Worm (Caenorhabditis elegans) whole organism, young adult: Measurements from ENCODE around the gene T21C9.11.

Experiments
- B0019.2 ChIP-seq: fragments of 200-800 bp; sonication (Bioruptor generic); conservative IDR thresholded peaks from 2 replicates; pipeline ENCODE4 v1.3.6; 2022; ENCODE audit warnings: missing genetic modification reagents, missing genetic modification characterization, missing compliant biosample characterization
- B0336.3 ChIP-seq: fragments of 200-800 bp; sonication (Bioruptor generic); IDR thresholded peaks from 2 replicates; pipeline ENCODE4 v1.3.6; 2022; ENCODE audit warnings: missing genetic modification characterization, missing compliant biosample characterization
- D2030.7 ChIP-seq: fragments of 200-800 bp; sonication (Bioruptor generic); IDR thresholded peaks from 2 replicates; pipeline ENCODE4 v1.3.6; 2022; ENCODE audit warnings: missing genetic modification reagents, missing genetic modification characterization, missing compliant biosample characterization
- F33H1.4 ChIP-seq: fragments of 200-800 bp; sonication (Bioruptor generic); IDR thresholded peaks from 2 replicates; pipeline ENCODE4 v1.3.6; 2022; ENCODE audit warnings: missing genetic modification reagents, missing genetic modification characterization, missing compliant biosample characterization
- F57A8.1 ChIP-seq: fragments of 200-800 bp; sonication (Bioruptor generic); optimal IDR thresholded peaks from 2 replicates; lab custom pipeline; 2018; ENCODE audit warnings: mild to moderate bottlenecking, missing genetic modification characterization, moderate library complexity, missing compliant biosample characterization
- K11D2.4 ChIP-seq: fragments of 200-800 bp; sonication (Bioruptor generic); IDR thresholded peaks from 2 replicates; pipeline ENCODE4 v1.3.6; 2022; ENCODE audit warnings: missing genetic modification reagents, missing genetic modification characterization, missing compliant biosample characterization
- K12H6.12 ChIP-seq: fragments of 200-800 bp; sonication (Bioruptor generic); optimal IDR thresholded peaks from 2 replicates; lab custom pipeline; 2018; ENCODE audit warnings: mild to moderate bottlenecking, missing genetic modification characterization, missing compliant biosample characterization
- Y56A3A.18 ChIP-seq: fragments of 200-800 bp; sonication (Bioruptor generic); IDR thresholded peaks from 2 replicates; pipeline ENCODE4 v1.3.6; 2022; ENCODE audit warnings: missing genetic modification reagents, missing genetic modification characterization, missing compliant biosample characterization
- Y95B8A.8 ChIP-seq: fragments of 200-800 bp; sonication (Bioruptor generic); IDR thresholded peaks from 2 replicates; pipeline ENCODE4 v1.3.6; 2022; ENCODE audit warnings: missing genetic modification reagents, missing genetic modification characterization, missing compliant biosample characterization
- akir-1 ChIP-seq: fragments of 200-800 bp; sonication (Bioruptor generic); optimal IDR thresholded peaks from 2 replicates; lab custom pipeline; 2018; ENCODE audit warnings: mild to moderate bottlenecking, missing genetic modification characterization, moderate library complexity, missing compliant biosample characterization
- aptf-2 ChIP-seq: fragments of 200-800 bp; sonication (Bioruptor generic); conservative IDR thresholded peaks from 2 replicates; pipeline ENCODE4 v1.3.6; 2022; ENCODE audit warnings: missing genetic modification reagents, missing genetic modification characterization, missing compliant biosample characterization
- atf-7 ChIP-seq: sonication (generic microtip); optimal IDR thresholded peaks from 2 replicates; lab custom pipeline; 2017; ENCODE audit warnings: mild to moderate bottlenecking, missing genetic modification characterization, missing compliant biosample characterization
- bed-2 ChIP-seq: fragments of 200-800 bp; sonication (Bioruptor generic); IDR thresholded peaks from 2 replicates; pipeline ENCODE4 v1.3.6; 2022; ENCODE audit warnings: missing genetic modification reagents, missing genetic modification characterization, missing compliant biosample characterization
- ceh-27 ChIP-seq: fragments of 200-800 bp; sonication (Bioruptor generic); optimal IDR thresholded peaks from 2 replicates; lab custom pipeline; 2018; ENCODE audit warnings: mild to moderate bottlenecking, missing genetic modification characterization, moderate library complexity, missing compliant biosample characterization
- dox-1 ChIP-seq: fragments of 200-800 bp; sonication (Bioruptor generic); IDR thresholded peaks from 2 replicates; pipeline ENCODE4 v1.3.6; 2022; ENCODE audit warnings: missing genetic modification reagents, missing genetic modification characterization, missing compliant biosample characterization
- him-1 ChIP-seq: sonication (generic microtip); optimal IDR thresholded peaks from 2 replicates; lab custom pipeline; 2016; ENCODE audit warnings: missing genotype, missing genetic modification reagents, missing genetic modification characterization, missing compliant biosample characterization
- hlh-26 ChIP-seq: fragments of 200-800 bp; sonication (Bioruptor generic); conservative IDR thresholded peaks from 2 replicates; pipeline ENCODE4 v1.3.6; 2022; ENCODE audit warnings: missing genetic modification reagents, missing genetic modification characterization, missing compliant biosample characterization
- hmg-20 ChIP-seq: fragments of 200-800 bp; sonication (Bioruptor generic); IDR thresholded peaks from 2 replicates; pipeline ENCODE4 v1.3.6; 2022; ENCODE audit warnings: missing genetic modification reagents, missing genetic modification characterization, missing compliant biosample characterization
- lin-54 ChIP-seq: fragments of 200-800 bp; sonication (Bioruptor generic); optimal IDR thresholded peaks from 2 replicates; lab custom pipeline; 2018; ENCODE audit warnings: mild to moderate bottlenecking, missing genetic modification characterization, missing compliant biosample characterization
- lir-1 ChIP-seq: fragments of 200-800 bp; sonication (Bioruptor generic); conservative IDR thresholded peaks from 2 replicates; pipeline ENCODE4 v1.3.6; 2022; ENCODE audit warnings: missing genetic modification reagents, missing genetic modification characterization, missing compliant biosample characterization
- madf-3 ChIP-seq: fragments of 200-800 bp; sonication (Bioruptor generic); IDR thresholded peaks from 2 replicates; pipeline ENCODE4 v1.3.6; 2022; ENCODE audit warnings: missing genetic modification reagents, missing genetic modification characterization, missing compliant biosample characterization
- madf-6 ChIP-seq: fragments of 200-800 bp; sonication (Bioruptor generic); IDR thresholded peaks from 2 replicates; pipeline ENCODE4 v1.3.6; 2022; ENCODE audit warnings: missing genetic modification reagents, missing genetic modification characterization, missing compliant biosample characterization
- mel-28 ChIP-seq: sonication (generic microtip); optimal IDR thresholded peaks from 2 replicates; lab custom pipeline; 2016; ENCODE audit warnings: borderline replicate concordance, mild to moderate bottlenecking, missing genetic modification characterization, missing compliant biosample characterization
- nhr-120 ChIP-seq: fragments of 200-800 bp; sonication (Bioruptor generic); IDR thresholded peaks from 2 replicates; pipeline ENCODE4 v1.3.6; 2022; ENCODE audit warnings: missing genetic modification characterization, missing compliant biosample characterization
- nhr-80 ChIP-seq: sonication (generic microtip); optimal IDR thresholded peaks from 2 replicates; lab custom pipeline; 2016; ENCODE audit warnings: missing genetic modification characterization, missing compliant biosample characterization
- nhr-90 ChIP-seq: sonication (generic microtip); optimal IDR thresholded peaks from 2 replicates; lab custom pipeline; 2016; ENCODE audit warnings: missing genotype, mild to moderate bottlenecking, missing genetic modification characterization, missing compliant biosample characterization
- pbrm-1 ChIP-seq: fragments of 200-800 bp; sonication (Bioruptor generic); IDR thresholded peaks from 2 replicates; pipeline ENCODE4 v1.3.6; 2022; ENCODE audit warnings: missing genetic modification reagents, missing genetic modification characterization, missing compliant biosample characterization
- rcor-1 ChIP-seq: fragments of 200-800 bp; sonication (Bioruptor generic); IDR thresholded peaks from 2 replicates; pipeline ENCODE4 v1.3.6; 2022; ENCODE audit warnings: missing genetic modification reagents, missing genetic modification characterization, missing compliant biosample characterization
- rpc-1 ChIP-seq, 2 experiments: fragments of 150-350 bp in 1 of 2; sonication (generic microtip) in 1 of 2; optimal IDR thresholded peaks; 2 replicates each; lab custom pipeline; 2014 to 2018; ENCODE audit warnings: missing biosample characterization in 1 of 2, missing genetic modification characterization in 1 of 2, missing genetic modification reagents in 1 of 2, missing genotype in 1 of 2
- sea-2 ChIP-seq: fragments of 200-800 bp; sonication (Bioruptor generic); IDR thresholded peaks from 2 replicates; pipeline ENCODE4 v1.3.6; 2022; ENCODE audit warnings: missing genetic modification characterization, missing compliant biosample characterization
- snpc-1.1 ChIP-seq: sonication (generic microtip); optimal IDR thresholded peaks from 2 replicates; lab custom pipeline; 2017; ENCODE audit warnings: missing genetic modification characterization, mild to moderate bottlenecking, missing compliant biosample characterization, antibody characterized with exemption, moderate library complexity, missing genotype, missing genetic modification reagents; ENCODE audit not compliant: insufficient read depth
- snpc-3.4 ChIP-seq: sonication (generic microtip); optimal IDR thresholded peaks from 2 replicates; lab custom pipeline; 2017; ENCODE audit warnings: missing genetic modification characterization, mild to moderate bottlenecking, missing compliant biosample characterization, antibody characterized with exemption, moderate library complexity, missing genotype, missing genetic modification reagents
- snpc-4 ChIP-seq, 5 experiments: fragments of 150-350 bp in 1 of 5; sonication (generic microtip) in 4 of 5; optimal IDR thresholded peaks; 2 replicates each; lab custom pipeline; 2014 to 2018; ENCODE audit warnings: missing genetic modification characterization in 5 of 5, missing biosample characterization in 3 of 5, antibody characterized with exemption in 2 of 5, mild to moderate bottlenecking in 2 of 5, missing compliant biosample characterization in 2 of 5, missing genotype in 2 of 5, moderate library complexity in 2 of 5, missing genetic modification reagents in 1 of 5
- tbp1 ChIP-seq: fragments of 200-800 bp; sonication (Bioruptor generic); optimal IDR thresholded peaks from 2 replicates; lab custom pipeline; 2018; ENCODE audit warnings: mild to moderate bottlenecking, missing genetic modification characterization, missing compliant biosample characterization
- tlf-1 ChIP-seq: fragments of 200-800 bp; sonication (Bioruptor generic); optimal IDR thresholded peaks from 2 replicates; lab custom pipeline; 2018; ENCODE audit warnings: mild to moderate bottlenecking, missing genetic modification characterization, missing compliant biosample characterization
- unc-62 ChIP-seq: fragments of 150-350 bp; optimal IDR thresholded peaks from 2 replicates; lab custom pipeline; 2014; ENCODE audit warnings: missing biosample characterization, missing genetic modification reagents, missing genetic modification characterization
- ztf-25 ChIP-seq: fragments of 200-800 bp; sonication (Bioruptor generic); IDR thresholded peaks from 2 replicates; pipeline ENCODE4 v1.3.6; 2022; ENCODE audit warnings: missing genetic modification reagents, missing genetic modification characterization, missing compliant biosample characterization

The T21C9.11 gene

DNA sequence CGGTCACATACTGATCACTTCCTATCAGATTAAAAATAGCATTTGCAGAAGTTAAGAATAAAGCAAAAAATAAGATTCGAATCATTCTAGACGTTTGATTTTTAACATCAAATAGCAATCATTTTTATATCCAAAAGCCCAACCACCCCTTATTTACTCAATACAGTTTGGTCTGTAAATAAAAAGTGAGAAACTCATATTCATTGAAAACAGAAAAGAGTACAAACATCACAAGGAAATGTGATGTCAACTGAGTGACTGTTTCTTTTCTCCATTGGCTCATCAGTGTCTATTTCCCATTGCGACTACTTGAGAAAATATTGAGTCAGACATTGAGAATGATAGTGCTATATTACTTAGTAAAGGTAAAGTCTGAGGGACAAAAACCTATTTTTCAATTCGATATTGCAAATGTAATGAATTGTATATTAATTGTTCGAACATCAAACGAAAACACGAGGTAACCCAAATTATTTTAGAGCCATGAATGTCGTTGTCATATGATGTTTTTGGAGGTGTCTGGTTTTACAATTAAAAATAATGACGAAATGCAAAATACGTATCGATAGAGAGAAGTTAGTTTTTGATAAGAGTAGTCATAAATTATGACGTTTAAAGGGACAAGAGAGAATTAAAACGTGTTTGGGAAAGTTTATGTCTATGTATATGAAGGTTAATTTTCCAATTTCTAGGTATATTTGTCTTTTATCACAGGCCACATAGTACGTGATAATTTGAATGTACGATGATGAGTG, 4.8 kb downstream of the T21C9.11 start, which contains the start of gene ttr-23:
TSS of gene ttr-23 (minus strand) at position 87 of the 755 bp plus-strand sequence.
- no peak for TF ChIP-seq D2030.7 (GFP tag; lab: Robert Waterston, UW)
- TF ChIP-seq B0019.2: no peak
- TF ChIP-seq madf-6 (GFP tag; lab: Robert Waterston, UW): no peak
- TF ChIP-seq unc-62: peak; percentile 91
- TF ChIP-seq F33H1.4 (GFP tag; lab: Robert Waterston, UW): no peak
- no peak for TF ChIP-seq snpc-1.1 (tag; lab: Kevin White, UChicago)
- peak; percentile 50 for TF ChIP-seq nhr-80 (tag; lab: Kevin White, UChicago)
- TF ChIP-seq, all 124 proteins: peak for 2

DNA sequence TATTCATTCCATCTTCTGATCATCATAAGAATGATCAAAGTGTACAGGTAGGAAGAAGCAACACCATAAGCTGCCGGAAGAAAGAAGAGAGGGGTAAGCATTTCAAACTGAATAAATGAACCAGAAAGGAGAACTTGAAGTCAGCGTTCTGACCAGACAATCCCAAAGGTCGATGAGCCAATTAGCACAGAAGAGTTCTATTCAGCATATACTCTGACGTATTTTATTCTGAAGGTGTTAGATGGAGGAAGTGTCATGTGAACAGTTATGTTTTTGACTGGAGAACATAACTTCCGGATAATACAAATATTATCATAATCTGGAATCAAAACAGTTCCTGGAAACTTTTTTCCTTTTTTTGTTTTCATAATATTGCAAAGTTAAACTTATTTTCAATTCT, 6.0 kb downstream of the T21C9.11 start, which contains the start of gene srg-32:
TSS of gene srg-32 (minus strand) at position 101 of the 400 bp plus-strand sequence.
- TF ChIP-seq rpc-1 (optimal IDR thresholded peaks at IDR 0.05; lab: Kevin White, UChicago): no peak
- TF ChIP-seq rpc-1 (tag; optimal IDR thresholded peaks at IDR 0.05; lab: Kevin White, UChicago): no peak
- TF ChIP-seq him-1: no peak
- no peak for TF ChIP-seq B0336.3 (GFP tag; lab: Robert Waterston, UW)

ce11 chrV:10581837-10582300, 12.8 kb downstream of the T21C9.11 start, which contains the start of gene T21C9.6:
Gene T21C9.6, plus strand, starts transcription at chrV:10581887.
- TF ChIP-seq akir-1 (no peak), nhr-80 (tag; lab: Kevin White, UChicago) (peak; percentile 16)

DNA sequence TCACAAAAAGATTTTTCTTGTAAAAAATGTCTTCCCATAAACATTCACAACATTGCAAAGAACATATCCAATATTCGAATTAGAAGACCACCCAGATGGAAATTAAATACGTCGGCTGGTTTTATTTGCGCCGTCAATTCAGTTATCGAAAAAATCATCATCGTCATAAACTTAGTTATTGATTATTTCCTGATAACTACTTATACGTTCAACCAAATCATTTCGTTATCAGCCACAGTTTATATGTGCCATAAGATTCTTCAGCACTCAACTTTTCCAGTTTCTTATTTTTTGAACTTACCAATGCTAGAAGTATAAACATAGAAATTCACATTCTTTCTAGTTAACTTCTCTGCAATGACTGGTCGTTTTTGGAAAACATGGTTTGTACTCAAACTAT, 14.1 kb downstream of the T21C9.11 start:
- TF ChIP-seq nhr-80 (tag; lab: Kevin White, UChicago) (peak; percentile 56), sea-2 (GFP tag; lab: Robert Waterston, UW) (no peak)

DNA sequence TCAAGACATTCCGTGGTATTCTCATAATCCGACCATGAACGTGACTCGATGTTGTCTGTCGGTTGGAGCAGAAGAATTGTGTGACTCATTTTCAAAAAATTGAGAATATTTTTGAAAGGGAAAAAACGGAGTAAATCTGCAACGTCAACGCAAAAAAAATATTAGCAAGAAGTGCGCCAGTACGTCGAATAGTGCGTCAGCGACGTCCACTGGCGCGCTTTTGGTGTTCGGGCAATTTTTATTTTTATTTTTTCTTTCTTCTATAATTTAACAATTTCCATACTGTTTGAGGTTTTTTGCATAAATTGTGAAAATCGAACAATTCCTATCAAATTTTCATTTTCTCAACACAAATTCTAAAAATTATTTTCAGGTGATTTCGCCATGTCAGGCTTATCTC, 15.8 kb downstream of the T21C9.11 start, which contains the start of the genes erh-1 and lpd-9:
TSS of gene erh-1 (minus strand) at position 204 of the 400 bp plus-strand sequence.
TSS of gene lpd-9 (plus strand) at position 368 of the 400 bp plus-strand sequence.
- TF ChIP-seq dox-1 (GFP tag; lab: Robert Waterston, UW) (peak; percentile 83; the same call in 1 of the 2 replicates), bed-2 (GFP tag; lab: Robert Waterston, UW) (no peak), atf-7 (tag; lab: Kevin White, UChicago) (peak; percentile 2), rcor-1 (GFP tag; lab: Robert Waterston, UW) (peak; percentile 60), lir-1 (GFP tag; lab: Robert Waterston, UW) (0 out of 2 replicates have a peak, but pooled peaks have one; percentile 54), aptf-2 (GFP tag; lab: Robert Waterston, UW) (no peak), F57A8.1 (no peak), hlh-26 (GFP tag; lab: Robert Waterston, UW) (no peak), hmg-20 (GFP tag; lab: Robert Waterston, UW) (peak; percentile 48; the same call in 1 of the 2 replicates), B0336.3 (GFP tag; lab: Robert Waterston, UW) (peak; percentile 81), K11D2.4 (GFP tag; lab: Robert Waterston, UW) (peak; percentile 63; the same call in 1 of the 2 replicates), Y95B8A.8 (GFP tag; lab: Robert Waterston, UW) (no peak), rpc-1 (optimal IDR thresholded peaks at IDR 0.05; lab: Kevin White, UChicago) (no peak), rpc-1 (tag; optimal IDR thresholded peaks at IDR 0.05; lab: Kevin White, UChicago) (no peak), nhr-120 (GFP tag; lab: Robert Waterston, UW) (no peak), tbp1 (GFP tag; lab: Kevin White, UChicago) (peak; percentile 52), snpc-4 (GFP tag; optimal IDR thresholded peaks at IDR 0.05; lab: Kevin White, UChicago) (peak; percentile 19), snpc-4 (tag; optimal IDR thresholded peaks at IDR 0.05; lab: Kevin White, UChicago) (peak in 2 of 4 experiments; percentile 47 to 63), snpc-3.4 (tag; lab: Kevin White, UChicago) (peak; percentile 73), ceh-27 (peak; percentile 7), madf-3 (GFP tag; lab: Robert Waterston, UW) (peak; percentile 77; the same call in 1 of the 2 replicates), nhr-90 (no peak), mel-28 (tag; lab: Kevin White, UChicago) (no peak), lin-54 (GFP tag; lab: Kevin White, UChicago) (peak; percentile 84), tlf-1 (GFP tag; lab: Kevin White, UChicago) (peak; percentile 49), pbrm-1 (GFP tag; lab: Robert Waterston, UW) (peak; percentile 72), K12H6.12 (tag; lab: Kevin White, UChicago) (no peak), ztf-25 (GFP tag; lab: Robert Waterston, UW) (no peak), Y56A3A.18 (peak; percentile 86)
